Worm (Caenorhabditis elegans): ENCODE measurements around the gene F47B8.8.

Gene F47B8.8

DNA sequence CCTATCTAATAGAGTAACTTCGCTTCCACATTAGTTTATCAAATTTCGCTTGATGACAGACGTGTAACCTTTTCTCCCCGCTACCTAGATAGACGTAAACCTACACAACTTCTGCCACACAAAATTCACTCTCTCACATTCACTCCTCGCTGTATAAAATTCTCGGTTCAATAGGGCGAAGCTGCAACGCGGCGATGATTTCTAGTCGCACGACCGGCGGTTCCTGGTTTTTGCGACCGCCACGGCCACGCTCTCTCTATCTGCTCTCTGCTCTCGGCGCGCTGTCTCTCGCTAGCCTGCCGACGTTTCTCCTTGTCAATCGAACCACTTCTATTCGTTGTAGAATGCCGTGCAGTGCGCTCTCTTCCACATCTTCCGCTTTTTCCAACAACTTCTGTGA lies 19.4 kb downstream of the F47B8.8 start:
- TF ChIP-seq ekl-4 (GFP tag; IDR thresholded peaks at IDR 0.05), result peak; percentile 85
- TF ChIP-seq Y95B8A.8 (GFP tag; IDR thresholded peaks at IDR 0.05), result no peak
- TF ChIP-seq lin-40 (tag; optimal IDR thresholded peaks at IDR 0.05), result peak; percentile 77
- no peak for TF ChIP-seq cebp-2 (GFP tag; IDR thresholded peaks at IDR 0.05)
- no peak for TF ChIP-seq nfya-1 (tag; optimal IDR thresholded peaks at IDR 0.05; ENCODE audit: borderline replicate concordance, insufficient read depth)
- peak; percentile 1 for TF ChIP-seq dpl-1 (GFP tag; optimal IDR thresholded peaks at IDR 0.05)
- no peak for TF ChIP-seq D2030.7 (GFP tag; IDR thresholded peaks at IDR 0.05)
- TF ChIP-seq ceh-58 (GFP tag; IDR thresholded peaks at IDR 0.05), result no peak
- no peak for TF ChIP-seq lsy-27 (tag; optimal IDR thresholded peaks at IDR 0.05; ENCODE audit: borderline replicate concordance, insufficient read depth)
- no peak for TF ChIP-seq Y79H2A.3 (GFP tag; conservative IDR thresholded peaks at IDR 0.05)
- TF ChIP-seq F10E7.11 (tag; optimal IDR thresholded peaks at IDR 0.05), result no peak
- TF ChIP-seq ztf-28 (GFP tag; IDR thresholded peaks at IDR 0.05), result 0 out of 2 replicates have a peak, but pooled peaks have one; percentile 27
- TF ChIP-seq unc-130 (GFP tag; optimal IDR thresholded peaks at IDR 0.05), result no peak
- peak; percentile 89 for TF ChIP-seq nfyb-1 (GFP tag; IDR thresholded peaks at IDR 0.05)
- peak; percentile 80 for TF ChIP-seq nhr-90 (tag; optimal IDR thresholded peaks at IDR 0.05)
- no peak for TF ChIP-seq F22D6.2 (tag; optimal IDR thresholded peaks at IDR 0.05)
- TF ChIP-seq pha-4 (tag; optimal IDR thresholded peaks at IDR 0.05), result no peak
- TF ChIP-seq gei-17 (GFP tag; optimal IDR thresholded peaks at IDR 0.05), result no peak
- peak; percentile 77 for TF ChIP-seq lin-54 (GFP tag; optimal IDR thresholded peaks at IDR 0.05)
- TF ChIP-seq mes-4 (tag; optimal IDR thresholded peaks at IDR 0.05), result no peak
- no peak for TF ChIP-seq bed-1 (GFP tag; IDR thresholded peaks at IDR 0.05)
- TF ChIP-seq egl-44 (GFP tag; IDR thresholded peaks at IDR 0.05), result peak; percentile 65
- TF ChIP-seq lag-1 (GFP tag; IDR thresholded peaks at IDR 0.05), result no peak
- no peak for TF ChIP-seq ccch-3 (GFP tag; optimal IDR thresholded peaks at IDR 0.05)
- TF ChIP-seq somi-1 (GFP tag; optimal IDR thresholded peaks at IDR 0.05), result no peak
- peak; percentile 52; the same call in 1 of the 2 replicates for TF ChIP-seq hmg-20 (GFP tag; IDR thresholded peaks at IDR 0.05)
- peak in 1 of 3 experiments; percentile 69 for TF ChIP-seq lin-35 (GFP tag; optimal IDR thresholded peaks at IDR 0.05)
- no peak for TF ChIP-seq F37B4.10 (GFP tag; IDR thresholded peaks at IDR 0.05)
- no peak for TF ChIP-seq unc-62 (GFP tag; optimal IDR thresholded peaks at IDR 0.05)
- TF ChIP-seq lsl-1 (GFP tag; optimal IDR thresholded peaks at IDR 0.05), result no peak
- no peak for TF ChIP-seq egl-18 (GFP tag; IDR thresholded peaks at IDR 0.05)
- peak; percentile 44 for TF ChIP-seq efl-1 (GFP tag; optimal IDR thresholded peaks at IDR 0.05)
- TF ChIP-seq ZK185.1 (tag; optimal IDR thresholded peaks at IDR 0.05; ENCODE audit: poor library complexity, severe bottlenecking), result peak; percentile 72
- peak; percentile 46; the same call in 1 of the 2 replicates for TF ChIP-seq K11D2.4 (GFP tag; IDR thresholded peaks at IDR 0.05)
- TF ChIP-seq Y53F4B.3 (GFP tag; IDR thresholded peaks at IDR 0.05), result no peak
- TF ChIP-seq attf-5 (GFP tag; optimal IDR thresholded peaks at IDR 0.05), result peak; percentile 95
- TF ChIP-seq T07F8.4 (tag; optimal IDR thresholded peaks at IDR 0.05), result no peak
- TF ChIP-seq madf-10 (tag; optimal IDR thresholded peaks at IDR 0.05), result peak; percentile 98
- TF ChIP-seq mcd-1 (GFP tag; IDR thresholded peaks at IDR 0.05), result peak; percentile 93
- TF ChIP-seq pbrm-1 (GFP tag; IDR thresholded peaks at IDR 0.05), result peak; percentile 68; the same call in 1 of the 2 replicates
- no peak for TF ChIP-seq nhr-120 (GFP tag; IDR thresholded peaks at IDR 0.05)
- TF ChIP-seq dox-1 (GFP tag; IDR thresholded peaks at IDR 0.05), result peak; percentile 90
- TF ChIP-seq ama-1 (optimal IDR thresholded peaks at IDR 0.05), result no peak
- TF ChIP-seq ama-1 (GFP tag; optimal IDR thresholded peaks at IDR 0.05), result peak in 1 of 2 experiments; percentile 23
- no peak for TF ChIP-seq hlh-12 (tag; optimal IDR thresholded peaks at IDR 0.05)
- TF ChIP-seq nfya-2 (GFP tag; IDR thresholded peaks at IDR 0.05), result no peak
- no peak for TF ChIP-seq tbx-9 (tag; optimal IDR thresholded peaks at IDR 0.05; ENCODE audit: borderline replicate concordance)
- peak; percentile 58 for TF ChIP-seq tbp1 (GFP tag; optimal IDR thresholded peaks at IDR 0.05)
- peak; percentile 46 for TF ChIP-seq F52B5.7 (tag; optimal IDR thresholded peaks at IDR 0.05)
- TF ChIP-seq sdz-38 (tag; optimal IDR thresholded peaks at IDR 0.05), result no peak

Data from whole organism, young adult.